Fruit fly (Drosophila melanogaster) whole organism, embryonic: ENCODE data around the gene BBIP1.
A peak's percentile ranks its signal among the peaks of the same experiment; 100 is the strongest.

Experiments used
- Ada2b ChIP-seq: fragments of 200-800 bp; sonication (Bioruptor generic); IDR thresholded peaks from 2 replicates; pipeline ENCODE4 v1.3.6; 2022; ENCODE audit warnings: missing biosample characterization, missing genetic modification characterization
- B-H1 ChIP-seq: fragments of 200-800 bp; sonication (Bioruptor generic); IDR thresholded peaks from 3 replicates; pipeline ENCODE4 v1.3.6; 2022; ENCODE audit warnings: missing biosample characterization, missing genetic modification characterization
- BtbVII ChIP-seq: fragments of 200-800 bp; sonication (Bioruptor generic); optimal IDR thresholded peaks from 3 replicates; lab custom pipeline; 2017; ENCODE audit warnings: missing biosample characterization, mild to moderate bottlenecking, missing genetic modification characterization
- CG10209 ChIP-seq: fragments of 200-800 bp; sonication (Bioruptor generic); optimal IDR thresholded peaks from 3 replicates; lab custom pipeline; 2017; ENCODE audit warnings: missing biosample characterization, mild to moderate bottlenecking, missing genetic modification characterization, missing genetic modification reagents
- CG1233 ChIP-seq: fragments of 200-800 bp; sonication (Bioruptor generic); optimal IDR thresholded peaks from 4 replicates; lab custom pipeline; 2018; ENCODE audit warnings: missing biosample characterization, mild to moderate bottlenecking, missing genetic modification characterization
- CG15269 ChIP-seq: fragments of 200-800 bp; sonication (Bioruptor generic); optimal IDR thresholded peaks from 2 replicates; lab custom pipeline; 2018; ENCODE audit warnings: missing biosample characterization, mild to moderate bottlenecking, missing genetic modification characterization, moderate library complexity
- CG17186 ChIP-seq: fragments of 200-800 bp; sonication (Bioruptor generic); optimal IDR thresholded peaks from 3 replicates; lab custom pipeline; 2017; ENCODE audit warnings: missing biosample characterization, missing genetic modification reagents, missing genetic modification characterization
- CG18599 ChIP-seq: fragments of 200-800 bp; sonication (Bioruptor generic); optimal IDR thresholded peaks from 3 replicates; lab custom pipeline; 2017; ENCODE audit warnings: missing biosample characterization, missing genetic modification characterization, mild to moderate bottlenecking, moderate library complexity, missing genetic modification reagents
- CG18764 ChIP-seq: fragments of 200-800 bp; sonication (Bioruptor generic); optimal IDR thresholded peaks from 3 replicates; lab custom pipeline; 2016; ENCODE audit warnings: missing biosample characterization, missing genetic modification characterization
- CG2116 ChIP-seq: fragments of 200-800 bp; sonication (Bioruptor generic); optimal IDR thresholded peaks from 3 replicates; lab custom pipeline; 2018; ENCODE audit warnings: missing biosample characterization, mild to moderate bottlenecking, missing genetic modification characterization
- CG2120 ChIP-seq: fragments of 200-800 bp; sonication (Bioruptor generic); optimal IDR thresholded peaks from 3 replicates; lab custom pipeline; 2016; ENCODE audit warnings: missing biosample characterization, missing genetic modification characterization
- CG3065 ChIP-seq: fragments of 200-800 bp; sonication (Bioruptor generic); optimal IDR thresholded peaks from 2 replicates; lab custom pipeline; 2016; ENCODE audit warnings: missing biosample characterization, missing genetic modification characterization
- CG34224 ChIP-seq: fragments of 200-800 bp; sonication (Bioruptor generic); IDR thresholded peaks from 3 replicates; pipeline ENCODE4 v1.3.6; 2022; ENCODE audit warnings: missing biosample characterization, missing genetic modification characterization; ENCODE audit not compliant: partially characterized antibody
- CG34376 ChIP-seq: fragments of 200-800 bp; sonication (Bioruptor generic); optimal IDR thresholded peaks from 2 replicates; lab custom pipeline; 2018; ENCODE audit warnings: missing biosample characterization, mild to moderate bottlenecking, missing genetic modification characterization
- CG4282 ChIP-seq: fragments of 200-800 bp; sonication (Bioruptor generic); optimal IDR thresholded peaks from 2 replicates; lab custom pipeline; 2016; ENCODE audit warnings: missing biosample characterization, missing genetic modification characterization
- CG4707 ChIP-seq: fragments of 200-800 bp; sonication (Bioruptor generic); optimal IDR thresholded peaks from 2 replicates; lab custom pipeline; 2018; ENCODE audit warnings: missing biosample characterization, mild to moderate bottlenecking, missing genetic modification characterization, moderate library complexity
- CG5180 ChIP-seq: fragments of 200-800 bp; sonication (Bioruptor generic); optimal IDR thresholded peaks from 3 replicates; lab custom pipeline; 2017; ENCODE audit warnings: missing biosample characterization, missing genetic modification characterization, mild to moderate bottlenecking, moderate library complexity, missing genetic modification reagents
- CG6791 ChIP-seq: fragments of 200-800 bp; sonication (Bioruptor generic); IDR thresholded peaks from 3 replicates; pipeline ENCODE4 v1.3.6; 2022; ENCODE audit warnings: missing biosample characterization, missing genetic modification characterization; ENCODE audit not compliant: partially characterized antibody
- CG7372 ChIP-seq: fragments of 200-800 bp; sonication (Bioruptor generic); IDR thresholded peaks from 2 replicates; pipeline ENCODE4 v1.3.6; 2022; ENCODE audit warnings: missing biosample characterization, missing genetic modification characterization
- CG7556 ChIP-seq: fragments of 200-800 bp; sonication (Bioruptor generic); optimal IDR thresholded peaks from 2 replicates; lab custom pipeline; 2017; ENCODE audit warnings: missing biosample characterization, mild to moderate bottlenecking, missing genetic modification characterization
- D19B ChIP-seq: fragments of 200-800 bp; sonication (Bioruptor generic); optimal IDR thresholded peaks from 2 replicates; lab custom pipeline; 2017; ENCODE audit warnings: missing biosample characterization, mild to moderate bottlenecking, missing genetic modification characterization
- Fer2 ChIP-seq: fragments of 200-800 bp; sonication (Bioruptor generic); optimal IDR thresholded peaks from 2 replicates; lab custom pipeline; 2018; ENCODE audit warnings: missing biosample characterization, mild to moderate bottlenecking, missing genetic modification characterization, moderate library complexity
- Jarid2 ChIP-seq: fragments of 200-800 bp; sonication (Bioruptor generic); optimal IDR thresholded peaks from 3 replicates; lab custom pipeline; 2017; ENCODE audit warnings: mild to moderate bottlenecking, missing biosample characterization, missing genetic modification reagents, missing genetic modification characterization
- Max ChIP-seq: fragments of 200-800 bp; sonication (Bioruptor generic); optimal IDR thresholded peaks from 2 replicates; lab custom pipeline; 2016; ENCODE audit warnings: missing biosample characterization, mild to moderate bottlenecking, missing genetic modification characterization
- Rx ChIP-seq: fragments of 200-800 bp; sonication (Bioruptor generic); IDR thresholded peaks from 2 replicates; pipeline ENCODE4 v1.3.6; 2022; ENCODE audit warnings: missing biosample characterization, missing genetic modification characterization
- Sox102F ChIP-seq: fragments of 200-800 bp; sonication (Bioruptor generic); optimal IDR thresholded peaks from 2 replicates; lab custom pipeline; 2018; ENCODE audit warnings: missing biosample characterization, mild to moderate bottlenecking, missing genetic modification characterization, moderate library complexity
- Trl ChIP-seq, 3 experiments: fragments of >200 bp in 2 of 3; fragments of 200-800 bp in 1 of 3; sonication (Bioruptor generic) in 1 of 3; optimal IDR thresholded peaks; 2 replicates in 1 of 3; 3 replicates in 2 of 3; lab custom pipeline; 2016 to 2017; ENCODE audit warnings: missing biosample characterization in 1 of 3, missing genetic modification characterization in 1 of 3
- Xrp1 ChIP-seq: fragments of 200-800 bp; sonication (Bioruptor generic); IDR thresholded peaks from 2 replicates; pipeline ENCODE4 v1.3.6; 2022; ENCODE audit warnings: missing biosample characterization, missing genetic modification characterization
- abd-A ChIP-seq: fragments of 200-800 bp; sonication (Bioruptor generic); optimal IDR thresholded peaks from 3 replicates; lab custom pipeline; 2019; ENCODE audit warnings: missing biosample characterization, mild to moderate bottlenecking, missing genetic modification characterization, moderate library complexity
- btn ChIP-seq: fragments of 200-800 bp; sonication (Bioruptor generic); optimal IDR thresholded peaks from 2 replicates; lab custom pipeline; 2016; ENCODE audit warnings: missing biosample characterization, missing genetic modification characterization
- dimm ChIP-seq: fragments of 200-800 bp; sonication (Bioruptor generic); IDR thresholded peaks from 2 replicates; pipeline ENCODE4 v1.3.6; 2022; ENCODE audit warnings: missing biosample characterization, missing genetic modification characterization
- disco-r ChIP-seq: fragments of 200-800 bp; sonication (Bioruptor generic); optimal IDR thresholded peaks from 2 replicates; lab custom pipeline; 2016; ENCODE audit warnings: missing biosample characterization, missing genetic modification characterization
- dmrt11E ChIP-seq: fragments of 200-800 bp; sonication (Bioruptor generic); optimal IDR thresholded peaks from 3 replicates; lab custom pipeline; 2018; ENCODE audit warnings: missing biosample characterization, mild to moderate bottlenecking, missing genetic modification characterization, moderate library complexity
- exex ChIP-seq: fragments of 200-800 bp; sonication (Bioruptor generic); optimal IDR thresholded peaks from 4 replicates; lab custom pipeline; 2018; ENCODE audit warnings: missing biosample characterization, mild to moderate bottlenecking, missing genetic modification characterization, moderate library complexity
- fu2 ChIP-seq: fragments of 200-800 bp; sonication (Bioruptor generic); optimal IDR thresholded peaks from 2 replicates; lab custom pipeline; 2016; ENCODE audit warnings: missing biosample characterization, missing genetic modification characterization
- gro ChIP-seq: fragments of 200-800 bp; sonication (Bioruptor generic); optimal IDR thresholded peaks from 2 replicates; lab custom pipeline; 2016; ENCODE audit warnings: missing biosample characterization, missing genetic modification characterization
- gt ChIP-seq: fragments of 200-800 bp; sonication (Bioruptor generic); IDR thresholded peaks from 2 replicates; pipeline ENCODE4 v1.3.6; 2022; ENCODE audit warnings: missing biosample characterization, missing genetic modification characterization
- kay ChIP-seq: fragments of 200-800 bp; sonication (Bioruptor generic); optimal IDR thresholded peaks from 2 replicates; lab custom pipeline; 2016; ENCODE audit warnings: missing biosample characterization, missing genetic modification characterization
- mam ChIP-seq: fragments of 200-800 bp; sonication (Bioruptor generic); optimal IDR thresholded peaks from 3 replicates; lab custom pipeline; 2016; ENCODE audit warnings: missing biosample characterization, missing genetic modification characterization
- nom ChIP-seq: fragments of 200-800 bp; sonication (Bioruptor generic); optimal IDR thresholded peaks from 2 replicates; lab custom pipeline; 2017; ENCODE audit warnings: missing biosample characterization, missing genetic modification characterization, mild to moderate bottlenecking, moderate library complexity, missing genetic modification reagents
- odd ChIP-seq: fragments of 200-800 bp; sonication (Bioruptor generic); optimal IDR thresholded peaks from 2 replicates; lab custom pipeline; 2017; ENCODE audit warnings: missing biosample characterization, mild to moderate bottlenecking, missing genetic modification characterization
- pb ChIP-seq: fragments of 200-800 bp; sonication (Bioruptor generic); optimal IDR thresholded peaks from 3 replicates; lab custom pipeline; 2016; ENCODE audit warnings: missing biosample characterization, missing genetic modification characterization
- pfk ChIP-seq: fragments of 200-800 bp; sonication (Bioruptor generic); optimal IDR thresholded peaks from 2 replicates; lab custom pipeline; 2018; ENCODE audit warnings: missing biosample characterization, mild to moderate bottlenecking, missing genetic modification characterization, moderate library complexity
- sima ChIP-seq: fragments of 200-800 bp; sonication (Bioruptor generic); optimal IDR thresholded peaks from 2 replicates; lab custom pipeline; 2016; ENCODE audit warnings: missing biosample characterization, missing genetic modification characterization
- sna ChIP-seq: fragments of 200-800 bp; sonication (Bioruptor generic); IDR thresholded peaks from 2 replicates; pipeline ENCODE4 v1.3.6; 2022; ENCODE audit warnings: missing biosample characterization, missing genetic modification characterization; ENCODE audit not compliant: partially characterized antibody
- so ChIP-seq: fragments of 200-800 bp; sonication (Bioruptor generic); IDR thresholded peaks from 3 replicates; pipeline ENCODE4 v1.3.6; 2022; ENCODE audit warnings: missing biosample characterization, missing genetic modification characterization
- toy ChIP-seq: fragments of 200-800 bp; sonication (Bioruptor generic); IDR thresholded peaks from 2 replicates; pipeline ENCODE4 v1.3.6; 2022; ENCODE audit warnings: missing biosample characterization, missing genetic modification characterization
- tx ChIP-seq: fragments of 200-800 bp; sonication (Bioruptor generic); optimal IDR thresholded peaks from 2 replicates; lab custom pipeline; 2016; ENCODE audit warnings: missing biosample characterization, missing genetic modification characterization
- zf30C ChIP-seq: fragments of 200-800 bp; sonication (Bioruptor generic); optimal IDR thresholded peaks from 3 replicates; lab custom pipeline; 2018; ENCODE audit warnings: missing biosample characterization, mild to moderate bottlenecking, missing genetic modification characterization
- zfh1 ChIP-seq: fragments of 200-800 bp; sonication (Bioruptor generic); IDR thresholded peaks from 3 replicates; pipeline ENCODE4 v1.3.6; 2022; ENCODE audit warnings: missing biosample characterization, missing genetic modification characterization

Gene BBIP1

DNA sequence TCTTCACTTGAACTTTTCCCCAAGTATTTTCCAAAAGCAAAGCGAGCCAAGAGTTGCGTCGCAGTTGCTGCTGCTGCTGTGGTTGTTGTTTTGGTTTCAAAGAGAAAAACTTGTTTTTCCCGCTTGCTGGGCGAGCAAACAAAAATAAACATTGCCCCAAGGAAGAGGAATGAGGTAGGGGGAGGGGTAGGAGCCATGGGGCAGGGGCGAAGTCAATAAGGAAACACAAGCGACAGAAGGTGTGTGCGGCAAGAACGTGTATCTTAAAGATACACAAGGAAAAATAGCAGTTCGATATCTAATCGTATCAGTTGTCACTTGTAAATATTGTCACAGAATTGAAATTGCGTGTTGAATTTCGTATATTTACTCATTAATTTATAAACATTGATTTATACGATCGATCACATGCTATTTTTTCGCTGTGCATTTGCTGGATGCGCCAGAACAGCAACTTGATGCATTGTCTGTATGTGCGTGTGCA, 10.6 kb upstream of the BBIP1 start (continued):
- TF ChIP-seq CG7372 (GFP tag; lab: Robert Waterston, UW) (peak; percentile 53), btn (no peak), Trl (optimal IDR thresholded peaks at IDR 0.05; lab: Kevin White, UChicago) (no peak), Trl (GFP tag; optimal IDR thresholded peaks at IDR 0.05; lab: Kevin White, UChicago) (peak; percentile 56), sima (GFP tag; lab: Kevin White, UChicago) (no peak), CG17186 (peak; percentile 34), Max (GFP tag; lab: Kevin White, UChicago) (peak; percentile 26), mam (GFP tag; lab: Kevin White, UChicago) (peak; percentile 32), Fer2 (tag; lab: Kevin White, UChicago) (peak; percentile 47), Xrp1 (GFP tag; lab: Robert Waterston, UW) (peak; percentile 92), abd-A (tag; lab: Kevin White, UChicago) (no peak), Jarid2 (GFP tag; lab: Kevin White, UChicago) (no peak), so (GFP tag; lab: Robert Waterston, UW) (peak; percentile 80), CG4707 (GFP tag; lab: Kevin White, UChicago) (peak; percentile 61), kay (GFP tag; lab: Kevin White, UChicago) (peak; percentile 33), BtbVII (GFP tag; lab: Kevin White, UChicago) (peak; percentile 83), dimm (GFP tag; lab: Robert Waterston, UW) (no peak), toy (GFP tag; lab: Robert Waterston, UW) (no peak), pb (GFP tag; lab: Kevin White, UChicago) (no peak), CG4282 (GFP tag; lab: Kevin White, UChicago) (no peak), tx (GFP tag; lab: Kevin White, UChicago) (no peak), dmrt11E (tag; lab: Kevin White, UChicago) (peak; percentile 91), CG34376 (peak; percentile 30), pfk (GFP tag; lab: Kevin White, UChicago) (no peak), zf30C (GFP tag; lab: Kevin White, UChicago) (peak; percentile 54), CG3065 (GFP tag; lab: Kevin White, UChicago) (peak; percentile 34), exex (tag; lab: Kevin White, UChicago) (peak; percentile 4), CG6791 (GFP tag; lab: Robert Waterston, UW) (no peak), sna (GFP tag; lab: Robert Waterston, UW) (no peak), gt (no peak), CG2120 (GFP tag; lab: Kevin White, UChicago) (no peak), B-H1 (GFP tag; lab: Robert Waterston, UW) (no peak; the same call in 2 of the 3 replicates), zfh1 (peak; percentile 76), CG5180 (GFP tag; lab: Kevin White, UChicago) (no peak), Rx (GFP tag; lab: Robert Waterston, UW) (peak; percentile 36; the same call in 1 of the 2 replicates), CG18599 (GFP tag; lab: Kevin White, UChicago) (peak; percentile 67), CG18764 (peak; percentile 60), gro (GFP tag; lab: Kevin White, UChicago) (no peak), odd (GFP tag; lab: Kevin White, UChicago) (peak; percentile 72), Sox102F (GFP tag; lab: Kevin White, UChicago) (peak; percentile 59), CG1233 (GFP tag; lab: Kevin White, UChicago) (peak; percentile 80), CG2116 (GFP tag; lab: Kevin White, UChicago) (peak; percentile 46), fu2 (GFP tag; lab: Kevin White, UChicago) (no peak), CG7556 (peak; percentile 66), CG34224 (GFP tag; lab: Robert Waterston, UW) (no peak), CG15269 (peak; percentile 55), Ada2b (peak; percentile 31; the same call in 1 of the 2 replicates), D19B (GFP tag; lab: Kevin White, UChicago) (no peak), disco-r (GFP tag; lab: Kevin White, UChicago) (no peak), CG10209 (peak; percentile 79), nom (GFP tag; lab: Kevin White, UChicago) (peak; percentile 93)
